Fruit fly (Drosophila melanogaster): ENCODE results near the gene Mcm6.

Gene Mcm6

DNA sequence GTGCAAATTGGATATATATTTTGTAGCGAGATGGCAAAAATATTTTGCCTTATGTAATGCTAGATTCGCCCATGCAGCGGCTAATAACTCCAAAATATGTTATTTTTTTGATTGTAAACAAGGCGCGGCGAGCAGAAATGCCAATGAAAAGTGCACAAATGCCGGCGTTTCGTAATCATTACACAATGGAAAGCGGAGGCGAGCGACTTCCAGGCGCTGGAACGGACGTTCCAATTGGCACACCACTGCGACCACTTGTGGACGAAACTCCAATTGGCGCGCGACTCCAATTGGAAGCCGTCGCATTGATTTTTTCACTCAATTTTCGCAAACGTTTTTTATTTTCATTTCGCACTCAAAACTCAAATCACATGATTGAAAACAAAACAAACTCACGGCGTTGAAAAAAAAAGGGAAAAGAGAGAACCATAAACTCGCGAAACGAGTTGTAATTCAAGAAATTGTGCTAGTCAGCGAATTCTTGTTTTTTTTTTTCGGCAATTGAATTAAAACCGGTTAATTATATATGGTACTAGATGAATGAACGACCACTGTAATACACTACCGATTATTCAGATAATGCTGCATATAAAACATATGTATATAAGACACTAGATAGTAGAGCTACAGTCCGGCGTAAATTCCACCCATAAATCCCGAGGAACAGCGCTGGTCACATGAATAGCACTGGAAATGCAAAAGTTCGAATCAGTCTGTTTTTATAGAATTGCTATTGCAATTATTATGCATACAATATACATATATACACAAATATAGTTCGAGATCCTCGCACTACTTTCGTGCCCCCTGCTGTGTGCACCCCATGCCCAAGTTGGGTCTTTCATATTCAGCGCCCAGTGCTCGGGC lies 4.7 kb downstream of the Mcm6 start, which contains the start of gene ND-ASHI (continued):
- TF ChIP-seq CG12071 (GFP tag; optimal IDR thresholded peaks at IDR 0.05) (peak; percentile 97), CG12155 (GFP tag; optimal IDR thresholded peaks at IDR 0.05) (peak; percentile 93), HHEX (GFP tag; optimal IDR thresholded peaks at IDR 0.05) (peak; percentile 96), bsh (GFP tag; optimal IDR thresholded peaks at IDR 0.05) (peak; percentile 93 to 94), Doc2 (GFP tag; IDR thresholded peaks at IDR 0.05) (peak; percentile 79), chinmo (GFP tag; IDR thresholded peaks at IDR 0.05; ENCODE audit: partially characterized antibody) (0 out of 4 replicates have a peak, but pooled peaks have one; percentile 4), CG10147 (GFP tag; optimal IDR thresholded peaks at IDR 0.05) (peak; percentile 96), Atf-2 (GFP tag; optimal IDR thresholded peaks at IDR 0.05) (peak; percentile 88), D (optimal IDR thresholded peaks at IDR 0.05) (no peak), D (GFP tag; optimal IDR thresholded peaks at IDR 0.05) (peak; percentile 88), sens (GFP tag) (peak; percentile 98), CG4424 (GFP tag; optimal IDR thresholded peaks at IDR 0.05) (peak; percentile 92), E2f1 (GFP tag; IDR thresholded peaks at IDR 0.05) (peak; percentile 94), CG11560 (tag; IDR thresholded peaks at IDR 0.05) (peak; percentile 89), Hmx (GFP tag; optimal IDR thresholded peaks at IDR 0.05) (no peak), croc (GFP tag; conservative IDR thresholded peaks at IDR 0.05) (peak; percentile 84), D19A (tag; optimal IDR thresholded peaks at IDR 0.05) (peak; percentile 90), fd64A (GFP tag; optimal IDR thresholded peaks at IDR 0.05) (peak; percentile 81), CG1529 (GFP tag; optimal IDR thresholded peaks at IDR 0.05) (peak; percentile 87), eve (GFP tag; optimal IDR thresholded peaks at IDR 0.05) (no peak), CG12769 (tag; optimal IDR thresholded peaks at IDR 0.05) (peak; percentile 99), CG9609 (GFP tag; optimal IDR thresholded peaks at IDR 0.05) (peak; percentile 84), CG12659 (GFP tag; optimal IDR thresholded peaks at IDR 0.05) (peak; percentile 96), crol (GFP tag; IDR thresholded peaks at IDR 0.05) (0 out of 2 replicates have a peak, but pooled peaks have one; percentile 28), Vsx1 (GFP tag; optimal IDR thresholded peaks at IDR 0.05) (peak; percentile 78), fd3F (GFP tag; optimal IDR thresholded peaks at IDR 0.05) (peak; percentile 90), CG11504 (tag; optimal IDR thresholded peaks at IDR 0.05) (peak; percentile 92), CG9727 (GFP tag; optimal IDR thresholded peaks at IDR 0.05) (peak; percentile 95), ato (GFP tag; IDR thresholded peaks at IDR 0.05; ENCODE audit: partially characterized antibody) (no peak), Myb (GFP tag; optimal IDR thresholded peaks at IDR 0.05) (peak; percentile 79), HLHmδ (GFP tag; optimal IDR thresholded peaks at IDR 0.05) (no peak), wek (GFP tag; optimal IDR thresholded peaks at IDR 0.05) (peak; percentile 87), Fer2 (tag; optimal IDR thresholded peaks at IDR 0.05) (peak; percentile 89), vfl (GFP tag; optimal IDR thresholded peaks at IDR 0.05) (peak; percentile 93), C15 (GFP tag; IDR thresholded peaks at IDR 0.05) (peak; percentile 94), NC2α (GFP tag; optimal IDR thresholded peaks at IDR 0.05) (peak; percentile 77), stwl (tag; optimal IDR thresholded peaks at IDR 0.05) (peak; percentile 9), ro (GFP tag; IDR thresholded peaks at IDR 0.05) (peak; percentile 78), yki (optimal IDR thresholded peaks at IDR 0.05) (no peak), CG7745 (tag; optimal IDR thresholded peaks at IDR 0.05) (no peak), Trl (optimal IDR thresholded peaks at IDR 0.05) (no peak), Trl (GFP tag; optimal IDR thresholded peaks at IDR 0.05) (peak; percentile 90), CG14441 (GFP tag; IDR thresholded peaks at IDR 0.05) (peak; percentile 99), nerfin-2 (GFP tag; IDR thresholded peaks at IDR 0.05; ENCODE audit: partially characterized antibody) (no peak), fu2 (GFP tag; optimal IDR thresholded peaks at IDR 0.05) (peak; percentile 86), CG10462 (GFP tag; optimal IDR thresholded peaks at IDR 0.05) (peak; percentile 73), cwo (GFP tag; optimal IDR thresholded peaks at IDR 0.05) (peak; percentile 94), CG12942 (GFP tag; optimal IDR thresholded peaks at IDR 0.05) (peak; percentile 87), tap (tag; optimal IDR thresholded peaks at IDR 0.05) (peak; percentile 88)
